Worm (Caenorhabditis elegans) whole organism, L1 larva: ENCODE data around the gene mec-17.

ENCODE experiments used
- C04F5.9 ChIP-seq: sonication (generic microtip); optimal IDR thresholded peaks from 2 replicates; lab custom pipeline; 2016; ENCODE audit warnings: missing genetic modification characterization, missing compliant biosample characterization
- C34B4.2 ChIP-seq: sonication (generic microtip); optimal IDR thresholded peaks from 2 replicates; lab custom pipeline; 2017; ENCODE audit warnings: mild to moderate bottlenecking, missing genetic modification characterization, missing compliant biosample characterization
- F16B12.6 ChIP-seq: fragments of 150-350 bp; optimal IDR thresholded peaks from 2 replicates; lab custom pipeline; 2014; ENCODE audit warnings: missing biosample characterization, missing genetic modification characterization
- Y116A8C.19 ChIP-seq: sonication (generic microtip); optimal IDR thresholded peaks from 2 replicates; lab custom pipeline; 2016; ENCODE audit warnings: missing compliant biosample characterization, missing genetic modification characterization, borderline replicate concordance
- aha-1 ChIP-seq: fragments of 150-350 bp; optimal IDR thresholded peaks from 2 replicates; lab custom pipeline; 2014; ENCODE audit warnings: missing biosample characterization, missing genetic modification characterization
- aly-2 ChIP-seq: fragments of 150-350 bp; optimal IDR thresholded peaks from 2 replicates; lab custom pipeline; 2014; ENCODE audit warnings: missing biosample characterization, missing genetic modification characterization
- blmp-1 ChIP-seq: fragments of 150-350 bp; optimal IDR thresholded peaks from 2 replicates; lab custom pipeline; 2014; ENCODE audit warnings: missing biosample characterization, missing genetic modification characterization
- ceh-63 ChIP-seq: fragments of 200-800 bp; sonication (Bioruptor generic); optimal IDR thresholded peaks from 2 replicates; lab custom pipeline; 2018; ENCODE audit warnings: mild to moderate bottlenecking, missing genetic modification characterization, missing compliant biosample characterization
- efl-1 ChIP-seq, 4 experiments: fragments of 150-350 bp; optimal IDR thresholded peaks in 3 of 4; peaks in 1 of 4; 1 replicate in 1 of 4; 2 replicates in 3 of 4; lab custom pipeline; 2014; ENCODE audit warnings: missing biosample characterization in 2 of 4, missing genetic modification characterization in 2 of 4, missing genetic modification reagents in 2 of 4
- elt-2 ChIP-seq: sonication (generic microtip); optimal IDR thresholded peaks from 2 replicates; lab custom pipeline; 2016; ENCODE audit warnings: missing genetic modification characterization, mild to moderate bottlenecking, inconsistent platforms, missing compliant biosample characterization, missing genetic modification reagents
- elt-3 ChIP-seq, 6 experiments: fragments of 150-350 bp in 1 of 6; sonication (generic microtip); optimal IDR thresholded peaks; 2 replicates each; lab custom pipeline; 2017 to 2018; ENCODE audit warnings: missing biosample characterization in 6 of 6, missing genetic modification characterization in 6 of 6, inconsistent platforms in 1 of 6
- fkh-10 ChIP-seq: sonication (generic microtip); optimal IDR thresholded peaks from 2 replicates; lab custom pipeline; 2017; ENCODE audit warnings: missing biosample characterization, missing genetic modification reagents, missing genetic modification characterization
- fos-1 ChIP-seq: fragments of 150-350 bp; optimal IDR thresholded peaks from 2 replicates; lab custom pipeline; 2014; ENCODE audit warnings: missing biosample characterization, missing genetic modification characterization
- grh-1 ChIP-seq: fragments of 200-800 bp; sonication (Bioruptor generic); IDR thresholded peaks from 2 replicates; pipeline ENCODE4 v1.3.6; 2022; ENCODE audit warnings: missing genetic modification reagents, missing genetic modification characterization, missing compliant biosample characterization
- irx-1 ChIP-seq: sonication (generic microtip); optimal IDR thresholded peaks from 2 replicates; lab custom pipeline; 2016; ENCODE audit warnings: missing genetic modification characterization, missing compliant biosample characterization
- jun-1 ChIP-seq: fragments of 150-350 bp; optimal IDR thresholded peaks from 2 replicates; lab custom pipeline; 2014; ENCODE audit warnings: missing biosample characterization, missing genetic modification reagents, missing genetic modification characterization
- lin-13 ChIP-seq: fragments of 150-350 bp; optimal IDR thresholded peaks from 2 replicates; lab custom pipeline; 2014; ENCODE audit warnings: missing biosample characterization, missing genetic modification reagents, missing genetic modification characterization
- lin-14 ChIP-seq: fragments of 200-800 bp; sonication (Bioruptor generic); optimal IDR thresholded peaks from 2 replicates; lab custom pipeline; 2018; ENCODE audit warnings: mild to moderate bottlenecking, missing genetic modification characterization, moderate library complexity, missing compliant biosample characterization
- lsy-2 ChIP-seq, 2 experiments: fragments of 150-350 bp; optimal IDR thresholded peaks; 2 replicates each; lab custom pipeline; 2014; ENCODE audit warnings: missing biosample characterization in 2 of 2, missing genetic modification characterization in 2 of 2
- mab-9 ChIP-seq: fragments of 200-800 bp; sonication (Bioruptor generic); IDR thresholded peaks from 2 replicates; pipeline ENCODE4 v1.3.6; 2022; ENCODE audit warnings: missing genetic modification reagents, missing genetic modification characterization, missing compliant biosample characterization
- mef-2 ChIP-seq: fragments of 150-350 bp; optimal IDR thresholded peaks from 2 replicates; lab custom pipeline; 2014; ENCODE audit warnings: missing biosample characterization, missing genetic modification characterization
- mep-1 ChIP-seq: fragments of 150-350 bp; optimal IDR thresholded peaks from 2 replicates; lab custom pipeline; 2014; ENCODE audit warnings: missing biosample characterization, missing genetic modification characterization
- nhr-11 ChIP-seq: fragments of 150-350 bp; optimal IDR thresholded peaks from 2 replicates; lab custom pipeline; 2014; ENCODE audit warnings: missing biosample characterization, missing genetic modification characterization
- nhr-71 ChIP-seq: sonication (generic microtip); optimal IDR thresholded peaks from 2 replicates; lab custom pipeline; 2016; ENCODE audit warnings: mild to moderate bottlenecking, missing genetic modification characterization, moderate library complexity, missing compliant biosample characterization
- nhr-77 ChIP-seq: fragments of 150-350 bp; optimal IDR thresholded peaks from 2 replicates; lab custom pipeline; 2014; ENCODE audit warnings: missing biosample characterization, missing genetic modification characterization
- nhr-84 ChIP-seq: sonication (generic microtip); optimal IDR thresholded peaks from 2 replicates; lab custom pipeline; 2017; ENCODE audit warnings: missing biosample characterization, missing genetic modification characterization
- nhr-85 ChIP-seq: sonication (generic microtip); peaks from one replicate; lab custom pipeline; 2016; ENCODE audit warnings: missing genetic modification characterization, inconsistent platforms, missing compliant biosample characterization
- nhr-90 ChIP-seq: sonication (generic microtip); optimal IDR thresholded peaks from 2 replicates; lab custom pipeline; 2016; ENCODE audit warnings: mild to moderate bottlenecking, missing genetic modification characterization, missing compliant biosample characterization; ENCODE audit not compliant: poor library complexity
- rnt-1 ChIP-seq: sonication (generic microtip); optimal IDR thresholded peaks from 2 replicates; lab custom pipeline; 2016; ENCODE audit warnings: mild to moderate bottlenecking, missing genetic modification characterization, moderate library complexity, missing compliant biosample characterization
- snpc-4 ChIP-seq: fragments of 150-350 bp; optimal IDR thresholded peaks from 2 replicates; lab custom pipeline; 2014; ENCODE audit warnings: missing biosample characterization, missing genetic modification characterization
- snu-23 ChIP-seq: sonication (generic microtip); optimal IDR thresholded peaks from 2 replicates; lab custom pipeline; 2016; ENCODE audit warnings: missing genetic modification characterization, missing compliant biosample characterization
- sox-4 ChIP-seq: sonication (generic microtip); optimal IDR thresholded peaks from 2 replicates; lab custom pipeline; 2016; ENCODE audit warnings: missing genetic modification characterization, missing compliant biosample characterization
- sptf-1 ChIP-seq: fragments of 150-350 bp; optimal IDR thresholded peaks from 2 replicates; lab custom pipeline; 2014; ENCODE audit warnings: missing biosample characterization, missing genetic modification characterization
- sup-37 ChIP-seq: fragments of 200-800 bp; sonication (Bioruptor generic); optimal IDR thresholded peaks from 2 replicates; lab custom pipeline; 2018; ENCODE audit warnings: mild to moderate bottlenecking, missing genetic modification characterization, missing compliant biosample characterization
- swsn-7 ChIP-seq: sonication (generic microtip); optimal IDR thresholded peaks from 2 replicates; lab custom pipeline; 2016; ENCODE audit warnings: missing genetic modification characterization, missing compliant biosample characterization
- tlp-1 ChIP-seq: fragments of 150-350 bp; optimal IDR thresholded peaks from 2 replicates; lab custom pipeline; 2014; ENCODE audit warnings: missing biosample characterization, missing genetic modification characterization
- unc-130 ChIP-seq: fragments of 150-350 bp; optimal IDR thresholded peaks from 2 replicates; lab custom pipeline; 2017; ENCODE audit warnings: missing biosample characterization, missing genetic modification characterization, inconsistent platforms
- unc-86 ChIP-seq: sonication (generic microtip); optimal IDR thresholded peaks from 2 replicates; lab custom pipeline; 2016; ENCODE audit warnings: missing genetic modification characterization, missing compliant biosample characterization
- zag-1 ChIP-seq: fragments of 150-350 bp; optimal IDR thresholded peaks from 2 replicates; lab custom pipeline; 2014; ENCODE audit warnings: missing biosample characterization, missing genetic modification characterization
- ztf-11 ChIP-seq, 2 experiments: sonication (generic microtip); optimal IDR thresholded peaks; 2 replicates each; lab custom pipeline; 2016 to 2017; ENCODE audit warnings: missing genetic modification characterization in 2 of 2, missing biosample characterization in 1 of 2, missing compliant biosample characterization in 1 of 2

The mec-17 gene

ce11 chrIV:7988385-7988784, 1.4 kb upstream of the mec-17 start, which contains the start of gene col-115:
Gene col-115 (plus strand): TSS chrIV:7988685.
- TF ChIP-seq snpc-4 (tag; lab: Kevin White, UChicago): no peak
- TF ChIP-seq sox-4: no peak
- TF ChIP-seq swsn-7: no peak
- no peak for TF ChIP-seq lin-13 (GFP tag; lab: Kevin White, UChicago)
- TF ChIP-seq mef-2 (tag; lab: Kevin White, UChicago): no peak
- no peak for TF ChIP-seq lsy-2 (tag; optimal IDR thresholded peaks at IDR 0.05; lab: Kevin White, UChicago)
- no peak for TF ChIP-seq mab-9 (GFP tag; lab: Robert Waterston, UW)
- no peak for TF ChIP-seq fkh-10 (GFP tag; lab: Kevin White, UChicago)
- no peak for TF ChIP-seq F16B12.6 (tag; lab: Kevin White, UChicago)

ce11 chrIV:7985737-7986136, 1.2 kb downstream of the mec-17 start:
- TF ChIP-seq elt-3 (tag; optimal IDR thresholded peaks at IDR 0.05; lab: Kevin White, UChicago) (peak in 5 of 6 experiments; percentile 31 to 99 (median 85)), nhr-71 (tag; lab: Kevin White, UChicago) (no peak), irx-1 (no peak), elt-2 (peak; percentile 2), Y116A8C.19 (tag; lab: Kevin White, UChicago) (no peak), tlp-1 (tag; lab: Kevin White, UChicago) (no peak), blmp-1 (tag; lab: Kevin White, UChicago) (peak; percentile 55)
- TF ChIP-seq, all 84 proteins: peak for 3

DNA sequence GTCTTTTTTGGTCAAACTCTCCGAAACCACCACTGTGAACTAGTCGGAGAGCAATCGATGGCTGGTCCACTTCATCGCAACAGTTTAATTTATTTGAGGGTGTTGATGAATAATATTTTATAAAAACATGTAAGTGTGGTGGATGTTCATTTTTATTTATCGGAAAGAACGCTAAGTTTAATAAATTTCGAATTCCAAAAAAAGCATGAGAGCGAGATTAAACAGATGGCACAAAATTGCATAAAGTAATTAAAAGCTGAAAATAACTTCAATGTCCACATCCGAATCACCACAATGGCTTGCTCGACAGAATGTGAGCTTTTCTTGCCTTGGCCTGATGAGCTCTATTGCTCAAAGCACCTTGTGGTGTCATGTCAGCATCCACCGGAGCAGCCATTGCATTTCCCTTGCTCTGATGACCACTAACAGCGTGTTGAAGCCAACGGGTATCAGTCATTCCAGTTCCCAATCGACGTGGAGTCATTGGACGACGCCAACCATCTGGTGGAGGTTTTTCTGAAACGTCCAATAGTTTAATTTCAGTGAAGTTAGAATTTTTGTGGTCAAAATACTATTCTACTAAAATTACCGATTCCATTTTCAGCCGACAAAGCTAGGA, 3.1 kb downstream of the mec-17 start:
- TF ChIP-seq elt-2 (no peak), nhr-85 (peak; percentile 26), nhr-71 (tag; lab: Kevin White, UChicago) (peak; percentile 14), ztf-11 (tag; optimal IDR thresholded peaks at IDR 0.05; lab: Kevin White, UChicago) (no peak), nhr-84 (tag; lab: Kevin White, UChicago) (no peak), ceh-63 (GFP tag; lab: Kevin White, UChicago) (no peak), unc-86 (tag; lab: Kevin White, UChicago) (no peak), elt-3 (tag; optimal IDR thresholded peaks at IDR 0.05; lab: Kevin White, UChicago) (no peak), nhr-90 (tag; lab: Kevin White, UChicago) (peak; percentile 26), aha-1 (no peak), zag-1 (tag; lab: Kevin White, UChicago) (no peak), C34B4.2 (tag; lab: Kevin White, UChicago) (no peak), aly-2 (tag; lab: Kevin White, UChicago) (peak; percentile 50), snu-23 (peak; percentile 4), efl-1 (optimal IDR thresholded peaks at IDR 0.05; lab: Kevin White, UChicago) (no peak), efl-1 (GFP tag; optimal IDR thresholded peaks at IDR 0.05 in 1 of 2; lab: Kevin White, UChicago) (peak in 1 of 2 experiments; percentile 90), nhr-11 (no peak), jun-1 (tag; lab: Kevin White, UChicago) (no peak), rnt-1 (tag; lab: Kevin White, UChicago) (peak; percentile 20), grh-1 (GFP tag; lab: Robert Waterston, UW) (no peak), C04F5.9 (tag; lab: Kevin White, UChicago) (no peak), unc-130 (tag; lab: Kevin White, UChicago) (no peak)

- no peak for TF ChIP-seq unc-130 (tag; lab: Kevin White, UChicago)
- TF ChIP-seq fos-1: no peak
- no peak for TF ChIP-seq sup-37 (GFP tag; lab: Kevin White, UChicago)
- TF ChIP-seq mep-1 (tag; lab: Kevin White, UChicago): no peak
- no peak for TF ChIP-seq jun-1 (tag; lab: Kevin White, UChicago)
- no peak for TF ChIP-seq aha-1
- TF ChIP-seq mef-2 (tag; lab: Kevin White, UChicago): no peak
- TF ChIP-seq rnt-1 (tag; lab: Kevin White, UChicago): no peak
- TF ChIP-seq tlp-1 (tag; lab: Kevin White, UChicago): no peak
- TF ChIP-seq sptf-1 (tag; lab: Kevin White, UChicago): no peak
- TF ChIP-seq efl-1 (optimal IDR thresholded peaks at IDR 0.05; lab: Kevin White, UChicago): no peak
- no peak for TF ChIP-seq efl-1 (GFP tag; optimal IDR thresholded peaks at IDR 0.05 in 1 of 2; lab: Kevin White, UChicago)
- no peak for TF ChIP-seq nhr-77 (tag; lab: Kevin White, UChicago)
- no peak for TF ChIP-seq nhr-11
- peak; percentile 17 for TF ChIP-seq lin-14 (GFP tag; lab: Kevin White, UChicago)
- no peak for TF ChIP-seq mab-9 (GFP tag; lab: Robert Waterston, UW)
- no peak for TF ChIP-seq ceh-63 (GFP tag; lab: Kevin White, UChicago)
- peak; percentile 78 for TF ChIP-seq nhr-85
- TF ChIP-seq, all 84 proteins: peak for 2
Measured at ce11 chrIV:7983021-7983420, 4.0 kb downstream of the mec-17 start.
